Fruit fly (Drosophila melanogaster) whole organism, embryonic: ENCODE data around the gene mus201.
A peak's percentile ranks its signal among the peaks of the same experiment; 100 is the strongest.

Experiments used
- Asciz ChIP-seq: fragments of 200-800 bp; sonication (Bioruptor generic); optimal IDR thresholded peaks from 2 replicates; lab custom pipeline; 2017; ENCODE audit warnings: missing biosample characterization, mild to moderate bottlenecking, missing genetic modification characterization, missing genetic modification reagents
- Atf3 ChIP-seq: fragments of 200-800 bp; sonication (Bioruptor generic); optimal IDR thresholded peaks from 3 replicates; lab custom pipeline; 2016; ENCODE audit warnings: missing biosample characterization, missing genetic modification characterization
- BtbVII ChIP-seq: fragments of 200-800 bp; sonication (Bioruptor generic); optimal IDR thresholded peaks from 3 replicates; lab custom pipeline; 2017; ENCODE audit warnings: missing biosample characterization, mild to moderate bottlenecking, missing genetic modification characterization
- Bteb2 ChIP-seq: fragments of 200-800 bp; sonication (Bioruptor generic); optimal IDR thresholded peaks from 2 replicates; lab custom pipeline; 2016; ENCODE audit warnings: missing biosample characterization, missing genetic modification characterization
- C15 ChIP-seq: fragments of 200-800 bp; sonication (Bioruptor generic); IDR thresholded peaks from 3 replicates; pipeline ENCODE4 v1.3.6; 2022; ENCODE audit warnings: missing biosample characterization, missing genetic modification characterization
- CG11695 ChIP-seq: fragments of 200-800 bp; sonication (Bioruptor generic); IDR thresholded peaks from 3 replicates; pipeline ENCODE4 v1.3.6; 2022; ENCODE audit warnings: missing biosample characterization, missing genetic modification characterization
- CG14014 ChIP-seq: fragments of 200-800 bp; sonication (Bioruptor generic); IDR thresholded peaks from 2 replicates; pipeline ENCODE4 v1.3.6; 2022; ENCODE audit warnings: missing biosample characterization, missing genetic modification characterization
- CG15073 ChIP-seq: fragments of 200-800 bp; sonication (Bioruptor generic); optimal IDR thresholded peaks from 2 replicates; lab custom pipeline; 2016; ENCODE audit warnings: missing biosample characterization, missing genetic modification characterization
- CG16813 ChIP-seq: fragments of 200-800 bp; sonication (Bioruptor generic); IDR thresholded peaks from 3 replicates; pipeline ENCODE4 v1.3.6; 2022; ENCODE audit warnings: missing biosample characterization, missing genetic modification characterization; ENCODE audit not compliant: partially characterized antibody
- CG17802 ChIP-seq: fragments of 200-800 bp; sonication (Bioruptor generic); optimal IDR thresholded peaks from 2 replicates; lab custom pipeline; 2018; ENCODE audit warnings: missing biosample characterization, mild to moderate bottlenecking, missing genetic modification characterization, moderate library complexity
- CG2116 ChIP-seq: fragments of 200-800 bp; sonication (Bioruptor generic); optimal IDR thresholded peaks from 3 replicates; lab custom pipeline; 2018; ENCODE audit warnings: missing biosample characterization, mild to moderate bottlenecking, missing genetic modification characterization
- CG3065 ChIP-seq: fragments of 200-800 bp; sonication (Bioruptor generic); optimal IDR thresholded peaks from 2 replicates; lab custom pipeline; 2016; ENCODE audit warnings: missing biosample characterization, missing genetic modification characterization
- CG31388 ChIP-seq: fragments of 200-800 bp; sonication (Bioruptor generic); optimal IDR thresholded peaks from 2 replicates; lab custom pipeline; 2016; ENCODE audit warnings: missing biosample characterization, missing genetic modification characterization
- CG42726 ChIP-seq: fragments of 200-800 bp; sonication (Bioruptor generic); IDR thresholded peaks from 2 replicates; pipeline ENCODE4 v1.3.6; 2022; ENCODE audit warnings: missing biosample characterization, missing genetic modification characterization; ENCODE audit not compliant: partially characterized antibody
- CG4360 ChIP-seq: fragments of 200-800 bp; sonication (Bioruptor generic); IDR thresholded peaks from 2 replicates; pipeline ENCODE4 v1.3.6; 2022; ENCODE audit warnings: missing biosample characterization, missing genetic modification characterization
- CG4424 ChIP-seq: fragments of 200-800 bp; sonication (Bioruptor generic); optimal IDR thresholded peaks from 3 replicates; lab custom pipeline; 2016; ENCODE audit warnings: missing biosample characterization, missing genetic modification characterization
- CG6254 ChIP-seq: fragments of 200-800 bp; sonication (Bioruptor generic); optimal IDR thresholded peaks from 3 replicates; lab custom pipeline; 2017; ENCODE audit warnings: mild to moderate bottlenecking, missing biosample characterization, missing genetic modification reagents, missing genetic modification characterization
- CG6813 ChIP-seq: fragments of 200-800 bp; sonication (Bioruptor generic); optimal IDR thresholded peaks from 2 replicates; lab custom pipeline; 2017; ENCODE audit warnings: missing biosample characterization, missing genetic modification characterization, mild to moderate bottlenecking, moderate library complexity, missing genetic modification reagents
- CG8478 ChIP-seq: fragments of >200 bp; optimal IDR thresholded peaks from 2 replicates; lab custom pipeline; 2018
- CkIIα-i1 ChIP-seq: fragments of 200-800 bp; sonication (Bioruptor generic); IDR thresholded peaks from 2 replicates; pipeline ENCODE4 v1.3.6; 2022; ENCODE audit warnings: missing biosample characterization, missing genetic modification characterization
- CrebB ChIP-seq: fragments of 200-800 bp; sonication (Bioruptor generic); optimal IDR thresholded peaks from 3 replicates; lab custom pipeline; 2018; ENCODE audit warnings: missing biosample characterization, mild to moderate bottlenecking, missing genetic modification characterization
- D19B ChIP-seq: fragments of 200-800 bp; sonication (Bioruptor generic); optimal IDR thresholded peaks from 2 replicates; lab custom pipeline; 2017; ENCODE audit warnings: missing biosample characterization, mild to moderate bottlenecking, missing genetic modification characterization
- Eip74EF ChIP-seq, 2 experiments: fragments of 200-800 bp in 1 of 2; fragments of >200 bp in 1 of 2; sonication (Bioruptor generic) in 1 of 2; optimal IDR thresholded peaks; 2 replicates each; lab custom pipeline; 2017 to 2019; ENCODE audit warnings: missing biosample characterization in 2 of 2, missing genetic modification characterization in 2 of 2, mild to moderate bottlenecking in 1 of 2, moderate library complexity in 1 of 2
- Ets65A ChIP-seq: fragments of 200-800 bp; sonication (Bioruptor generic); peaks from one replicate; lab custom pipeline; 2016; ENCODE audit warnings: missing biosample characterization, missing genetic modification characterization
- HLH4C ChIP-seq: fragments of 200-800 bp; sonication (Bioruptor generic); IDR thresholded peaks from 3 replicates; pipeline ENCODE4 v1.3.6; 2022; ENCODE audit warnings: missing biosample characterization, missing genetic modification characterization; ENCODE audit not compliant: partially characterized antibody
- HLH54F ChIP-seq: fragments of 200-800 bp; sonication (Bioruptor generic); optimal IDR thresholded peaks from 3 replicates; lab custom pipeline; 2016; ENCODE audit warnings: missing biosample characterization, missing genetic modification characterization
- Kr ChIP-seq: fragments of 200-800 bp; sonication (Bioruptor generic); optimal IDR thresholded peaks from 2 replicates; lab custom pipeline; 2017; ENCODE audit warnings: missing biosample characterization, mild to moderate bottlenecking, missing genetic modification characterization
- Med ChIP-seq: fragments of 200-800 bp; sonication (Bioruptor generic); peaks from one replicate; lab custom pipeline; 2016; ENCODE audit warnings: missing biosample characterization, missing genetic modification characterization, mild to moderate bottlenecking, inconsistent platforms, moderate library complexity
- Sox102F ChIP-seq: fragments of 200-800 bp; sonication (Bioruptor generic); optimal IDR thresholded peaks from 2 replicates; lab custom pipeline; 2018; ENCODE audit warnings: missing biosample characterization, mild to moderate bottlenecking, missing genetic modification characterization, moderate library complexity
- ara ChIP-seq: fragments of 200-800 bp; sonication (Bioruptor generic); IDR thresholded peaks from 2 replicates; pipeline ENCODE4 v1.3.6; 2022; ENCODE audit warnings: missing biosample characterization, missing genetic modification characterization
- ase ChIP-seq: fragments of 200-800 bp; sonication (Bioruptor generic); IDR thresholded peaks from 3 replicates; pipeline ENCODE4 v1.3.6; 2022; ENCODE audit warnings: missing biosample characterization, missing genetic modification characterization
- bsh ChIP-seq, 2 experiments: fragments of 200-800 bp; sonication (Bioruptor generic); optimal IDR thresholded peaks; 2 replicates each; lab custom pipeline; 2017 to 2018; ENCODE audit warnings: mild to moderate bottlenecking in 2 of 2, missing biosample characterization in 2 of 2, missing genetic modification characterization in 2 of 2, moderate library complexity in 1 of 2
- crc ChIP-seq: fragments of 200-800 bp; sonication (Bioruptor generic); optimal IDR thresholded peaks from 2 replicates; lab custom pipeline; 2016; ENCODE audit warnings: missing biosample characterization, missing genetic modification characterization
- croc ChIP-seq: fragments of 200-800 bp; sonication (Bioruptor generic); conservative IDR thresholded peaks from 3 replicates; pipeline ENCODE4 v1.3.6; 2022; ENCODE audit warnings: missing biosample characterization, missing genetic modification characterization
- danr ChIP-seq: fragments of 200-800 bp; sonication (Bioruptor generic); IDR thresholded peaks from 2 replicates; pipeline ENCODE4 v1.3.6; 2022; ENCODE audit warnings: missing biosample characterization, missing genetic modification characterization
- grn ChIP-seq: fragments of 200-800 bp; sonication (Bioruptor generic); optimal IDR thresholded peaks from 3 replicates; lab custom pipeline; 2017; ENCODE audit warnings: missing biosample characterization, missing genetic modification characterization
- h ChIP-seq: fragments of >200 bp; optimal IDR thresholded peaks from 2 replicates; lab custom pipeline; 2017
- ken ChIP-seq: fragments of 200-800 bp; sonication (Bioruptor generic); IDR thresholded peaks from 3 replicates; pipeline ENCODE4 v1.3.6; 2022; ENCODE audit warnings: missing biosample characterization, missing genetic modification characterization
- lmd ChIP-seq: fragments of 200-800 bp; sonication (Bioruptor generic); IDR thresholded peaks from 2 replicates; pipeline ENCODE4 v1.3.6; 2022; ENCODE audit warnings: missing biosample characterization, missing genetic modification characterization
- onecut ChIP-seq: fragments of 200-800 bp; sonication (Bioruptor generic); IDR thresholded peaks from 2 replicates; pipeline ENCODE4 v1.3.6; 2022; ENCODE audit warnings: missing biosample characterization, missing genetic modification characterization
- ranshi ChIP-seq: fragments of 200-800 bp; sonication (Bioruptor generic); IDR thresholded peaks from 2 replicates; pipeline ENCODE4 v1.3.6; 2022; ENCODE audit warnings: missing biosample characterization, missing genetic modification characterization
- repo ChIP-seq: fragments of 200-800 bp; sonication (Bioruptor generic); optimal IDR thresholded peaks from 2 replicates; lab custom pipeline; 2016; ENCODE audit warnings: missing biosample characterization, missing genetic modification characterization
- sima ChIP-seq: fragments of 200-800 bp; sonication (Bioruptor generic); optimal IDR thresholded peaks from 2 replicates; lab custom pipeline; 2016; ENCODE audit warnings: missing biosample characterization, missing genetic modification characterization
- slbo ChIP-seq: fragments of 200-800 bp; sonication (Bioruptor generic); IDR thresholded peaks from 2 replicates; pipeline ENCODE4 v1.3.6; 2022; ENCODE audit warnings: missing biosample characterization, missing genetic modification characterization
- stc ChIP-seq: fragments of 200-800 bp; sonication (Bioruptor generic); IDR thresholded peaks from 2 replicates; pipeline ENCODE4 v1.3.6; 2022; ENCODE audit warnings: missing biosample characterization, missing genetic modification characterization
- tll ChIP-seq, 2 experiments: fragments of 200-800 bp in 1 of 2; fragments of >200 bp in 1 of 2; sonication (Bioruptor generic) in 1 of 2; optimal IDR thresholded peaks; 2 replicates each; lab custom pipeline; 2017 to 2019; ENCODE audit warnings: missing biosample characterization in 2 of 2, missing genetic modification characterization in 2 of 2, mild to moderate bottlenecking in 1 of 2, moderate library complexity in 1 of 2
- tna ChIP-seq: fragments of 200-800 bp; sonication (Bioruptor generic); IDR thresholded peaks from 2 replicates; pipeline ENCODE4 v1.3.6; 2022; ENCODE audit warnings: missing biosample characterization, missing genetic modification characterization; ENCODE audit not compliant: partially characterized antibody
- toy ChIP-seq: fragments of 200-800 bp; sonication (Bioruptor generic); IDR thresholded peaks from 2 replicates; pipeline ENCODE4 v1.3.6; 2022; ENCODE audit warnings: missing biosample characterization, missing genetic modification characterization
- unc-4 ChIP-seq: fragments of 200-800 bp; sonication (Bioruptor generic); IDR thresholded peaks from 2 replicates; pipeline ENCODE4 v1.3.6; 2022; ENCODE audit warnings: missing biosample characterization, missing genetic modification characterization; ENCODE audit not compliant: partially characterized antibody

mus201 gene

DNA sequence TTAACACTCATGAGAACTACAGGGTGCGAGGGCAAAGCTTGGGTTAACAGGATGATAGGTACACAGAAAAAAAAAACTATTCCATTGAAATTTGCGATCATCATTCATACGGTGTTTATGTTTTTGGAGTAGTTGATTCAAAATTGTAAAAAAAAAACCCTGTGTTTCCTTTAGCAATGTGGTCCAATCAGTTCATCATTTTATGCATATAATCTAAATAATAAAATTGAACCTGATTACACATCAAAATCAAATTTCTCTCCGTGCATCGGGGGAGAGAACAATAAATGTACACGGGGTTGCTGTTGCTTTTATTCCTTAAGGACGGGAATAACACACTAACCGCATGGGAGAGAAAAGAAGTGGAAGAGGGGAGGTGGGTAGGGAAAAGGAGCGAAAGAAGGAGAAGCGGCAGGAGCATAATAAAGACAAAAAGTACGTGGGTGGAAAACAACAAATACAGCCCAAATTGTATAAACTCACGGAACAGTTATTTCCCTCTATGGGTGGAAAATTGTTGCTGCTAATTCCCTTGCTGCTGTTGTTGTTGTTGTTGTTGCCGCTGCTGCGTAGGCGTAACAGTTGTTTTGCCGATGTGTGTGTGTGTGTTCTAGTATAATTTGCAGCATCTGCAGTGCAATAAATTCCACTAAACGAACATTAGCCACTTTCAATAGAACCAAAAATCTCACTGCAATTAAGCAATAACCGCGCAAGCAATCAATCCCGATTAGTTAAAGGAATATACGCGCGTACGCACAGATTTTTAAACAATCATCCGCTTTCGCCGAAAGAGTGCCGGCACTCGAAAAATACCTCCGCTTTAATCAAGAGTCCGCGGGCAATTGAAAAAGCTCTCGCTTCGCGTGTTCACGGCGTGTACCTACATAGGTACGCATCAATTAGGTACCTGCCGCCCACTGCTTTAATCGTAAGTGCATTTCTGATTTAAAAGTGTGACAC, 25.5 kb downstream of the mus201 start, which contains the start of gene Agpat2 (continued):
- TF ChIP-seq unc-4 (GFP tag; lab: Robert Waterston, UW): no peak
- peak; percentile 21 for TF ChIP-seq CG15073 (GFP tag; lab: Kevin White, UChicago)
- TF ChIP-seq BtbVII (GFP tag; lab: Kevin White, UChicago): peak; percentile 82
- TF ChIP-seq Ets65A (GFP tag; lab: Kevin White, UChicago): peak; percentile 96
- peak; percentile 81 for TF ChIP-seq stc
- peak; percentile 76 for TF ChIP-seq HLH54F
- TF ChIP-seq CG4424: peak; percentile 86
- TF ChIP-seq sima (GFP tag; lab: Kevin White, UChicago): peak; percentile 22
- TF ChIP-seq onecut (GFP tag; lab: Robert Waterston, UW): peak; percentile 72
- peak; percentile 87 for TF ChIP-seq CG4360
- TF ChIP-seq crc: peak; percentile 70
- peak; percentile 59 for TF ChIP-seq Atf3 (GFP tag; lab: Kevin White, UChicago)
- TF ChIP-seq CG42726 (GFP tag; lab: Robert Waterston, UW): no peak
- TF ChIP-seq ara (GFP tag; lab: Robert Waterston, UW): peak; percentile 75
- TF ChIP-seq bsh (GFP tag; optimal IDR thresholded peaks at IDR 0.05; lab: Kevin White, UChicago): peak in 1 of 2 experiments; percentile 92
- peak; percentile 83 for TF ChIP-seq lmd (GFP tag; lab: Robert Waterston, UW)
- TF ChIP-seq CG16813 (GFP tag; lab: Robert Waterston, UW): no peak
- no peak for TF ChIP-seq Kr (GFP tag; lab: Kevin White, UChicago)
- TF ChIP-seq ken (GFP tag; lab: Robert Waterston, UW): peak; percentile 81
- TF ChIP-seq ase (GFP tag; lab: Robert Waterston, UW): peak; percentile 81
- TF ChIP-seq CrebB: peak; percentile 68
- TF ChIP-seq Med (GFP tag; lab: Kevin White, UChicago): peak; percentile 94
- TF ChIP-seq Bteb2: peak; percentile 71
- no peak for TF ChIP-seq toy (GFP tag; lab: Robert Waterston, UW)
- TF ChIP-seq croc (GFP tag; lab: Robert Waterston, UW): peak; percentile 70; the same call in 2 of the 3 replicates
- TF ChIP-seq repo (GFP tag; lab: Kevin White, UChicago): peak; percentile 59
- TF ChIP-seq danr (GFP tag; lab: Robert Waterston, UW): peak; percentile 70
- TF ChIP-seq grn (GFP tag; lab: Kevin White, UChicago): no peak
- peak; percentile 82 for TF ChIP-seq slbo
- TF ChIP-seq Sox102F (GFP tag; lab: Kevin White, UChicago): peak; percentile 86
- no peak for TF ChIP-seq tna (GFP tag; lab: Robert Waterston, UW)
- peak; percentile 80 for TF ChIP-seq Asciz (GFP tag; lab: Kevin White, UChicago)
- no peak for TF ChIP-seq CG3065
- TF ChIP-seq tll (GFP tag; optimal IDR thresholded peaks at IDR 0.05; lab: Kevin White, UChicago): no peak
- TF ChIP-seq CG2116 (GFP tag; lab: Kevin White, UChicago): peak; percentile 29
- TF ChIP-seq CG31388 (GFP tag; lab: Kevin White, UChicago): peak; percentile 29
- TF ChIP-seq Eip74EF (GFP tag; optimal IDR thresholded peaks at IDR 0.05; lab: Kevin White, UChicago): peak in 1 of 2 experiments; percentile 65
- TF ChIP-seq CG6813 (GFP tag; lab: Kevin White, UChicago): peak; percentile 88
- peak; percentile 78; the same call in 2 of the 3 replicates for TF ChIP-seq CG11695 (GFP tag; lab: Robert Waterston, UW)
- TF ChIP-seq HLH4C (GFP tag; lab: Robert Waterston, UW): no peak
- no peak for TF ChIP-seq h (lab: Kevin White, UChicago)
- peak; percentile 28 for TF ChIP-seq CG17802 (tag; lab: Kevin White, UChicago)
- 0 out of 3 replicates have a peak, but pooled peaks have one; percentile 30 for TF ChIP-seq C15 (GFP tag; lab: Robert Waterston, UW)
- peak; percentile 79 for TF ChIP-seq CG6254 (GFP tag; lab: Kevin White, UChicago)
- no peak for TF ChIP-seq CkIIα-i1 (GFP tag; lab: Robert Waterston, UW)
- TF ChIP-seq CG14014 (GFP tag; lab: Robert Waterston, UW): peak; percentile 77
- TF ChIP-seq CG8478 (lab: Kevin White, UChicago): no peak
- TF ChIP-seq ranshi (GFP tag; lab: Robert Waterston, UW): peak; percentile 76
- TF ChIP-seq D19B (GFP tag; lab: Kevin White, UChicago): peak; percentile 66
